Fruit fly (Drosophila melanogaster): Measurements from ENCODE around the gene CG31606.

DNA sequence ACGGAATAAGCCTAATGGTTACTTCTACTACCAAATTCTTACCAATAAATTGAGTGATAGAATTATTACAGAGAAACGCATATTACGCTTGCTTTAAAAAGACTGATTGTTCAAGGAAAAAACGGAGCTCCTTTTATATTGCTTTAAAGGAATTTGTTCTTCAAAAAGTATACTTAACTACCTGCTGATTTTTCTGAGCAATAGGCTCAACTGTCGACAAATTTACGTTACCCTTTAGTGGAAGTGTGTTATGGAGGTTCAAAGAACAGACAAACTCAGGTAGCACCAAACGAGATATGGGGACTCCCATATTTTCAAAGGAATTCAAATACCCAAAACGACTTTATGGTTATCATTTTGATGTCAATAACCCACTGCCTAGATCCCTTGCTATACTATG, 3.5 kb upstream of the CG31606 start, which contains the start of gene CG42762:
- TF ChIP-seq CG32121 (GFP tag; IDR thresholded peaks at IDR 0.05) (no peak), CG10348 (GFP tag; IDR thresholded peaks at IDR 0.05) (no peak), Snoo (tag; optimal IDR thresholded peaks at IDR 0.05) (no peak), fd96Ca (GFP tag; IDR thresholded peaks at IDR 0.05) (no peak), rn (GFP tag; IDR thresholded peaks at IDR 0.05) (no peak), CG34367 (tag; optimal IDR thresholded peaks at IDR 0.05) (no peak), CG12605 (GFP tag; IDR thresholded peaks at IDR 0.05) (no peak), EcR (GFP tag; optimal IDR thresholded peaks at IDR 0.05) (no peak), CG8159 (tag; optimal IDR thresholded peaks at IDR 0.05) (no peak), D1 (tag; optimal IDR thresholded peaks at IDR 0.05) (no peak)

All from whole organism, pupa.